Fruit fly (Drosophila melanogaster): ENCODE results near the gene CG42564.

The CG42564 gene

dm6 chr3R:6382733-6383465, 8.6 kb downstream of the CG42564 start, which contains the start of gene gzl (continued):
- TF ChIP-seq stc (GFP tag; IDR thresholded peaks at IDR 0.05) (no peak), CG16815 (GFP tag; optimal IDR thresholded peaks at IDR 0.05) (no peak), CG12744 (GFP tag; optimal IDR thresholded peaks at IDR 0.05) (no peak), hkb (optimal IDR thresholded peaks at IDR 0.05) (no peak), hkb (GFP tag; IDR thresholded peaks at IDR 0.05) (no peak), Fer2 (tag; optimal IDR thresholded peaks at IDR 0.05) (no peak), ase (GFP tag; IDR thresholded peaks at IDR 0.05) (no peak), Vsx1 (GFP tag; optimal IDR thresholded peaks at IDR 0.05) (no peak), CG11456 (GFP tag; IDR thresholded peaks at IDR 0.05) (no peak), CG7839 (tag; optimal IDR thresholded peaks at IDR 0.05) (no peak), CG7745 (tag; optimal IDR thresholded peaks at IDR 0.05) (no peak), CG8765 (GFP tag; IDR thresholded peaks at IDR 0.05) (no peak), CG4617 (GFP tag; optimal IDR thresholded peaks at IDR 0.05; ENCODE audit: borderline replicate concordance) (peak; percentile 69), CG13424 (tag; optimal IDR thresholded peaks at IDR 0.05) (no peak), ERR (GFP tag; optimal IDR thresholded peaks at IDR 0.05) (no peak), CG12104 (GFP tag; optimal IDR thresholded peaks at IDR 0.05) (no peak), CG6765 (GFP tag; optimal IDR thresholded peaks at IDR 0.05) (no peak), Rx (GFP tag; IDR thresholded peaks at IDR 0.05) (no peak), CG12236 (GFP tag; optimal IDR thresholded peaks at IDR 0.05) (no peak), CG1233 (GFP tag; optimal IDR thresholded peaks at IDR 0.05) (no peak), abd-A (tag; optimal IDR thresholded peaks at IDR 0.05) (no peak), cas (GFP tag; IDR thresholded peaks at IDR 0.05) (no peak), en (GFP tag; optimal IDR thresholded peaks at IDR 0.05) (no peak), sima (GFP tag; optimal IDR thresholded peaks at IDR 0.05) (no peak), mld (GFP tag; IDR thresholded peaks at IDR 0.05; ENCODE audit: partially characterized antibody) (peak; percentile 94), CG9817 (tag; optimal IDR thresholded peaks at IDR 0.05) (no peak), kni (GFP tag; optimal IDR thresholded peaks at IDR 0.05) (no peak), Deaf1 (tag; optimal IDR thresholded peaks at IDR 0.05) (peak; percentile 38), h (optimal IDR thresholded peaks at IDR 0.05) (no peak), CG34224 (GFP tag; IDR thresholded peaks at IDR 0.05; ENCODE audit: partially characterized antibody) (peak; percentile 96), Hsf (GFP tag; optimal IDR thresholded peaks at IDR 0.05) (no peak), NC2α (GFP tag; optimal IDR thresholded peaks at IDR 0.05) (no peak), CG4854 (GFP tag; optimal IDR thresholded peaks at IDR 0.05) (no peak), nau (GFP tag; optimal IDR thresholded peaks at IDR 0.05) (no peak), prd (optimal IDR thresholded peaks at IDR 0.05) (no peak), prd (GFP tag; IDR thresholded peaks at IDR 0.05) (no peak), twi (tag; optimal IDR thresholded peaks at IDR 0.05) (no peak), CG1602 (GFP tag; optimal IDR thresholded peaks at IDR 0.05) (no peak), HmgD (GFP tag; optimal IDR thresholded peaks at IDR 0.05) (no peak), chif (GFP tag; optimal IDR thresholded peaks at IDR 0.05) (no peak), ap (GFP tag; IDR thresholded peaks at IDR 0.05) (no peak), CG14710 (tag; optimal IDR thresholded peaks at IDR 0.05) (peak; percentile 42), CG17186 (GFP tag; optimal IDR thresholded peaks at IDR 0.05) (no peak), chn (GFP tag; optimal IDR thresholded peaks at IDR 0.05) (no peak), knrl (GFP tag; IDR thresholded peaks at IDR 0.05; ENCODE audit: partially characterized antibody) (peak; percentile 96), HLH54F (GFP tag; optimal IDR thresholded peaks at IDR 0.05) (no peak), bcd (GFP tag; optimal IDR thresholded peaks at IDR 0.05) (no peak), trh (GFP tag; optimal IDR thresholded peaks at IDR 0.05) (no peak), Spps (tag; optimal IDR thresholded peaks at IDR 0.05) (no peak), sens (GFP tag) (peak; percentile 31), Ravus (GFP tag; IDR thresholded peaks at IDR 0.05) (no peak), Sry-β (GFP tag; optimal IDR thresholded peaks at IDR 0.05) (no peak)

Measured in whole organism, embryonic.